Fruit fly (Drosophila melanogaster): ENCODE measurements around the gene CG17272.

The CG17272 gene

DNA sequence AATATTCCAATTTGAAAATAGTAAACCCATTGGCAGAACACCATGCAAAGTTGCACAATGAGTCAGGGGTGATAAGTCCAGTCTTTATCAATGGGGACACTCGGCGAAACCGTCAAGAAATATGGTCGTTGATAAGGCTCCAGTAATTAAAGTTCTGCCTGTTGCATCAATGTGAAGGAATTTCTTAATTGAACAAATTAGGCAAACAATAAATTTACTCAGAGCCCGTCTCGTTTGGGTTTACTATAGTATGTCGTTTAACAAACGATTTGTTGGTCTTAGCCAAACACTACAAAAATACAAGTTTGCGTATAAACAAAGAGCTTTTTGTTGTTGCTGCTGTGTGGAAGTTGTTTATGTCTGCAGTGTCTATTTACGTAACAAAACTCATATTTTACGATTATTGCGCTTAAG, 10.7 kb upstream of the CG17272 start (continued):
- TF ChIP-seq dmrt99B (tag; optimal IDR thresholded peaks at IDR 0.05) (peak; percentile 36), lilli (GFP tag; optimal IDR thresholded peaks at IDR 0.05) (no peak), CG8281 (tag; optimal IDR thresholded peaks at IDR 0.05) (peak; percentile 36), tin (GFP tag; optimal IDR thresholded peaks at IDR 0.05) (no peak), psq (GFP tag; optimal IDR thresholded peaks at IDR 0.05) (no peak), kah (GFP tag; optimal IDR thresholded peaks at IDR 0.05) (peak; percentile 21), az2 (GFP tag; optimal IDR thresholded peaks at IDR 0.05) (no peak), cad (GFP tag; optimal IDR thresholded peaks at IDR 0.05) (no peak), CG13624 (GFP tag; optimal IDR thresholded peaks at IDR 0.05) (no peak), caup (GFP tag; optimal IDR thresholded peaks at IDR 0.05; ENCODE audit: severe bottlenecking) (peak; percentile 69), HmgD (GFP tag; optimal IDR thresholded peaks at IDR 0.05) (no peak), ERR (GFP tag; optimal IDR thresholded peaks at IDR 0.05) (no peak), CG30431 (GFP tag; optimal IDR thresholded peaks at IDR 0.05) (no peak), yki (optimal IDR thresholded peaks at IDR 0.05) (no peak), vfl (GFP tag; optimal IDR thresholded peaks at IDR 0.05) (no peak), sens-2 (GFP tag; IDR thresholded peaks at IDR 0.05) (no peak), CG13123 (GFP tag; optimal IDR thresholded peaks at IDR 0.05) (no peak), scrt (GFP tag; optimal IDR thresholded peaks at IDR 0.05) (peak; percentile 21), zen2 (GFP tag; IDR thresholded peaks at IDR 0.05; ENCODE audit: partially characterized antibody) (no peak), Stat92E (GFP tag; optimal IDR thresholded peaks at IDR 0.05) (no peak), CG15011 (GFP tag; optimal IDR thresholded peaks at IDR 0.05) (peak; percentile 66), CG11247 (GFP tag; IDR thresholded peaks at IDR 0.05) (no peak), gt (GFP tag; IDR thresholded peaks at IDR 0.05) (no peak), bab2 (GFP tag; optimal IDR thresholded peaks at IDR 0.05) (peak; percentile 61), Lhr (GFP tag; optimal IDR thresholded peaks at IDR 0.05) (no peak), repo (GFP tag; optimal IDR thresholded peaks at IDR 0.05) (no peak), Dfd (GFP tag; optimal IDR thresholded peaks at IDR 0.05) (no peak), CG3838 (GFP tag; optimal IDR thresholded peaks at IDR 0.05) (no peak), CG4282 (GFP tag; optimal IDR thresholded peaks at IDR 0.05) (no peak), Dbx (GFP tag; IDR thresholded peaks at IDR 0.05) (no peak), CG1792 (GFP tag; optimal IDR thresholded peaks at IDR 0.05) (peak; percentile 59), CG10321 (GFP tag; IDR thresholded peaks at IDR 0.05) (no peak), gfzf (GFP tag; optimal IDR thresholded peaks at IDR 0.05) (no peak), Hey (tag; optimal IDR thresholded peaks at IDR 0.05) (peak; percentile 9), Optix (GFP tag; IDR thresholded peaks at IDR 0.05) (no peak), CG2889 (GFP tag; IDR thresholded peaks at IDR 0.05) (no peak), CG10209 (GFP tag; optimal IDR thresholded peaks at IDR 0.05) (peak; percentile 56), CG7839 (tag; optimal IDR thresholded peaks at IDR 0.05) (peak; percentile 26), Mad (GFP tag; optimal IDR thresholded peaks at IDR 0.05) (no peak), CG2116 (GFP tag; optimal IDR thresholded peaks at IDR 0.05) (peak; percentile 17), odd (GFP tag; optimal IDR thresholded peaks at IDR 0.05) (peak; percentile 64), CG17361 (GFP tag; IDR thresholded peaks at IDR 0.05) (no peak), Awh (GFP tag; IDR thresholded peaks at IDR 0.05) (0 out of 2 replicates have a peak, but pooled peaks have one; percentile 24), zfh2 (GFP tag; optimal IDR thresholded peaks at IDR 0.05) (no peak), tx (GFP tag; optimal IDR thresholded peaks at IDR 0.05) (no peak), CG12071 (GFP tag; optimal IDR thresholded peaks at IDR 0.05) (peak; percentile 85), CG14667 (GFP tag; IDR thresholded peaks at IDR 0.05) (no peak), mam (GFP tag; optimal IDR thresholded peaks at IDR 0.05) (no peak), nerfin-2 (GFP tag; IDR thresholded peaks at IDR 0.05; ENCODE audit: partially characterized antibody) (no peak), CG6791 (GFP tag; IDR thresholded peaks at IDR 0.05; ENCODE audit: partially characterized antibody) (no peak), CG11504 (tag; optimal IDR thresholded peaks at IDR 0.05) (peak; percentile 40), CG2712 (tag; optimal IDR thresholded peaks at IDR 0.05) (no peak)
